Fruit fly (Drosophila melanogaster) whole organism, prepupa: ENCODE data around the gene CG14453.

Experiments used
- CG6792 ChIP-seq: fragments of 200-800 bp; sonication (Bioruptor generic); optimal IDR thresholded peaks from 3 replicates; lab custom pipeline; 2016; ENCODE audit warnings: missing biosample characterization, missing genetic modification characterization
- CG8119 ChIP-seq: fragments of 200-800 bp; sonication (Bioruptor generic); IDR thresholded peaks from 3 replicates; pipeline ENCODE4 v1.3.6; 2022; ENCODE audit warnings: missing biosample characterization, missing genetic modification characterization
- Met ChIP-seq: fragments of 200-800 bp; sonication (Bioruptor generic); optimal IDR thresholded peaks from 3 replicates; lab custom pipeline; 2016; ENCODE audit warnings: missing biosample characterization, missing genetic modification characterization
- cyc ChIP-seq: fragments of 200-800 bp; sonication (Bioruptor generic); optimal IDR thresholded peaks from 3 replicates; lab custom pipeline; 2016; ENCODE audit warnings: missing biosample characterization, missing genetic modification characterization
- net ChIP-seq: fragments of 200-800 bp; sonication (Bioruptor generic); optimal IDR thresholded peaks from 3 replicates; lab custom pipeline; 2016; ENCODE audit warnings: missing biosample characterization, missing genetic modification characterization

DNA sequence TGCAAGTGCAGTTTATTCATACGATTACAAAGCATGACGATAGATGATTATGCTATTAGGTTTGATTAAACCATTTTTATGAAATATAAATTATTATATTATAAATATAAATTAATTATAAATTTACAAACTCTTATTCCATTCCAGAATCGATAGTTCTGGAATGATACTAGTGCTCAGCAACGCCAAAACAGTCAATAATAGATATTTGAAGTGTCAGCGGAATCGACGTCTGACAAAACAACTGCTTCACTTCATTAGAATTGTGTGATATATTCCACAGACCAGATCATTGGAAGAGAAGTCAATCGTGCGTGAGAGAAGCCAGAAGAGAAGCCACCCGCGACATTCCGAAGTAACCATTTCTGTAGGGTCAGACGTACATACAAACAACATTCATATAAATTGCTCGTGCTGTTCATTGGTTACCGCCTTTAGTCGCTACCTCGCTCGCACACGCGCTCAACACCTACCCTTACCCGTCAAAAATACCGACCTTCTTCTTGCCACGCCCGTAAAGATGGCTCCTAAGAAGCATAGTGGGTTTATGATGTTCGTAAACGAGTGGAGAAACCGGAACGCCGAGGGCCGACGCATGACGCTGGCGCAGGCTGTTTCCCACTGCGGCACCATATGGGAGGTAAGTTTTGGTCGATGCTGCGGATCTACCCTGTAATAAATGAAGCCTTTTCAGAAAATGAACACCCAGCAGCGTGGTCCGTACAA lies 30.3 kb downstream of the CG14453 start:
- TF ChIP-seq cyc (no peak), net (no peak), Met (GFP tag; lab: Kevin White, UChicago) (no peak), CG8119 (GFP tag; lab: Robert Waterston, UW) (no peak), CG6792 (GFP tag; lab: Kevin White, UChicago) (no peak)
